Fruit fly (Drosophila melanogaster) whole organism, prepupa: Measurements from ENCODE around the gene Mst57Da.

Experiments used
- Blimp-1 ChIP-seq: fragments of 200-800 bp; sonication (Bioruptor generic); optimal IDR thresholded peaks from 3 replicates; lab custom pipeline; 2017; ENCODE audit warnings: missing biosample characterization, missing genetic modification characterization, mild to moderate bottlenecking, moderate library complexity, missing genetic modification reagents
- CG10631 ChIP-seq: fragments of 200-800 bp; sonication (Bioruptor generic); optimal IDR thresholded peaks from 2 replicates; lab custom pipeline; 2016; ENCODE audit warnings: missing biosample characterization, missing genetic modification characterization
- CG10669 ChIP-seq: fragments of 200-800 bp; sonication (Bioruptor generic); optimal IDR thresholded peaks from 3 replicates; lab custom pipeline; 2018; ENCODE audit warnings: missing biosample characterization, mild to moderate bottlenecking, missing genetic modification characterization, moderate library complexity
- CG11294 ChIP-seq: fragments of 200-800 bp; sonication (Bioruptor generic); IDR thresholded peaks from 2 replicates; pipeline ENCODE4 v1.3.6; 2022; ENCODE audit warnings: missing biosample characterization, missing genetic modification characterization
- CG11762 ChIP-seq: fragments of 200-800 bp; sonication (Bioruptor generic); optimal IDR thresholded peaks from 3 replicates; lab custom pipeline; 2016; ENCODE audit warnings: missing biosample characterization, missing genetic modification characterization; ENCODE audit not compliant: insufficient read depth
- CG11902 ChIP-seq: fragments of 200-800 bp; sonication (Bioruptor generic); optimal IDR thresholded peaks from 3 replicates; lab custom pipeline; 2016; ENCODE audit warnings: missing biosample characterization, missing genetic modification characterization
- CG15336 ChIP-seq: fragments of 200-800 bp; sonication (Bioruptor generic); IDR thresholded peaks from 2 replicates; pipeline ENCODE4 v1.3.6; 2022; ENCODE audit warnings: missing biosample characterization, missing genetic modification characterization
- CG1621 ChIP-seq: fragments of 200-800 bp; sonication (Bioruptor generic); optimal IDR thresholded peaks from 3 replicates; lab custom pipeline; 2018; ENCODE audit warnings: missing biosample characterization, mild to moderate bottlenecking, missing genetic modification characterization
- CG16779 ChIP-seq: fragments of 200-800 bp; sonication (Bioruptor generic); optimal IDR thresholded peaks from 3 replicates; lab custom pipeline; 2017; ENCODE audit warnings: missing biosample characterization, mild to moderate bottlenecking, missing genetic modification characterization
- CG3032 ChIP-seq: fragments of 200-800 bp; optimal IDR thresholded peaks from 2 replicates; lab custom pipeline; 2019; ENCODE audit warnings: missing biosample characterization, mild to moderate bottlenecking, missing genetic modification characterization, moderate library complexity
- CG31627 ChIP-seq: fragments of 200-800 bp; sonication (Bioruptor generic); optimal IDR thresholded peaks from 3 replicates; lab custom pipeline; 2016; ENCODE audit warnings: missing biosample characterization, missing genetic modification characterization
- CG32006 ChIP-seq: fragments of 200-800 bp; sonication (Bioruptor generic); optimal IDR thresholded peaks from 3 replicates; lab custom pipeline; 2017; ENCODE audit warnings: missing biosample characterization, mild to moderate bottlenecking, missing genetic modification characterization
- CG34406 ChIP-seq: fragments of 200-800 bp; sonication (Bioruptor generic); optimal IDR thresholded peaks from 3 replicates; lab custom pipeline; 2016; ENCODE audit warnings: missing biosample characterization, missing genetic modification characterization
- CG3919 ChIP-seq: fragments of 200-800 bp; sonication (Bioruptor generic); optimal IDR thresholded peaks from 3 replicates; lab custom pipeline; 2016; ENCODE audit warnings: missing biosample characterization, missing genetic modification characterization
- CG4318 ChIP-seq: fragments of 200-800 bp; sonication (Bioruptor generic); optimal IDR thresholded peaks from 3 replicates; lab custom pipeline; 2017; ENCODE audit warnings: missing biosample characterization, mild to moderate bottlenecking, missing genetic modification characterization
- CG6163 ChIP-seq: fragments of 200-800 bp; sonication (Bioruptor generic); IDR thresholded peaks from 3 replicates; pipeline ENCODE4 v1.3.6; 2022; ENCODE audit warnings: missing biosample characterization, missing genetic modification characterization
- CG6276 ChIP-seq: fragments of 200-800 bp; sonication (Bioruptor generic); optimal IDR thresholded peaks from 2 replicates; lab custom pipeline; 2017; ENCODE audit warnings: missing biosample characterization, mild to moderate bottlenecking, missing genetic modification characterization
- CG6792 ChIP-seq: fragments of 200-800 bp; sonication (Bioruptor generic); optimal IDR thresholded peaks from 3 replicates; lab custom pipeline; 2016; ENCODE audit warnings: missing biosample characterization, missing genetic modification characterization
- CG6854 ChIP-seq: fragments of 200-800 bp; sonication (Bioruptor generic); optimal IDR thresholded peaks from 2 replicates; lab custom pipeline; 2017; ENCODE audit warnings: missing biosample characterization, mild to moderate bottlenecking, missing genetic modification characterization
- CG7368 ChIP-seq: fragments of 200-800 bp; sonication (Bioruptor generic); optimal IDR thresholded peaks from 3 replicates; lab custom pipeline; 2016; ENCODE audit warnings: missing biosample characterization, missing genetic modification characterization
- CG8119 ChIP-seq: fragments of 200-800 bp; sonication (Bioruptor generic); IDR thresholded peaks from 3 replicates; pipeline ENCODE4 v1.3.6; 2022; ENCODE audit warnings: missing biosample characterization, missing genetic modification characterization
- CG8319 ChIP-seq: fragments of 200-800 bp; sonication (Bioruptor generic); optimal IDR thresholded peaks from 3 replicates; lab custom pipeline; 2016; ENCODE audit warnings: missing biosample characterization, missing genetic modification characterization
- CG8632 ChIP-seq: fragments of 200-800 bp; sonication (Bioruptor generic); optimal IDR thresholded peaks from 3 replicates; lab custom pipeline; 2016; ENCODE audit warnings: missing biosample characterization, missing genetic modification characterization
- CG9139 ChIP-seq: fragments of 200-800 bp; sonication (Bioruptor generic); optimal IDR thresholded peaks from 3 replicates; lab custom pipeline; 2017; ENCODE audit warnings: missing biosample characterization, mild to moderate bottlenecking, missing genetic modification characterization
- Eip78C ChIP-seq: fragments of 200-800 bp; sonication (Bioruptor generic); peaks from one replicate; lab custom pipeline; 2016; ENCODE audit warnings: missing biosample characterization, missing genetic modification characterization
- Eip93F ChIP-seq: fragments of 200-800 bp; sonication (Bioruptor generic); optimal IDR thresholded peaks from 2 replicates; lab custom pipeline; 2016; ENCODE audit warnings: missing biosample characterization, mild to moderate bottlenecking, missing genetic modification characterization
- Ets96B ChIP-seq: fragments of 200-800 bp; optimal IDR thresholded peaks from 2 replicates; lab custom pipeline; 2019; ENCODE audit warnings: missing biosample characterization, mild to moderate bottlenecking, missing genetic modification characterization, moderate library complexity
- Gug ChIP-seq: fragments of 200-800 bp; sonication (Bioruptor generic); IDR thresholded peaks from 2 replicates; pipeline ENCODE4 v1.3.6; 2022; ENCODE audit warnings: missing biosample characterization, missing genetic modification characterization
- Hr38 ChIP-seq: sonication (Bioruptor generic); optimal IDR thresholded peaks from 2 replicates; lab custom pipeline; 2016; ENCODE audit warnings: missing biosample characterization, missing genetic modification characterization
- Hr39 ChIP-seq: fragments of 200-800 bp; sonication (Bioruptor generic); optimal IDR thresholded peaks from 2 replicates; lab custom pipeline; 2016; ENCODE audit warnings: missing biosample characterization, missing genetic modification characterization
- Hr4 ChIP-seq: fragments of 200-800 bp; sonication (Bioruptor generic); optimal IDR thresholded peaks from 3 replicates; lab custom pipeline; 2016; ENCODE audit warnings: missing biosample characterization, missing genetic modification characterization
- Lpt ChIP-seq: fragments of 200-800 bp; sonication (Bioruptor generic); optimal IDR thresholded peaks from 3 replicates; lab custom pipeline; 2016; ENCODE audit warnings: missing biosample characterization, missing genetic modification characterization
- Met ChIP-seq: fragments of 200-800 bp; sonication (Bioruptor generic); optimal IDR thresholded peaks from 3 replicates; lab custom pipeline; 2016; ENCODE audit warnings: missing biosample characterization, missing genetic modification characterization
- OdsH ChIP-seq: fragments of 200-800 bp; sonication (Bioruptor generic); optimal IDR thresholded peaks from 3 replicates; lab custom pipeline; 2016; ENCODE audit warnings: missing biosample characterization, missing genetic modification characterization
- Smox ChIP-seq: fragments of 200-800 bp; sonication (Bioruptor generic); optimal IDR thresholded peaks from 3 replicates; lab custom pipeline; 2016; ENCODE audit warnings: missing biosample characterization, missing genetic modification characterization
- Sox14 ChIP-seq: fragments of 200-800 bp; sonication (Bioruptor generic); optimal IDR thresholded peaks from 3 replicates; lab custom pipeline; 2016; ENCODE audit warnings: missing biosample characterization, missing genetic modification characterization
- Sox15 ChIP-seq: fragments of 200-800 bp; sonication (Bioruptor generic); optimal IDR thresholded peaks from 3 replicates; lab custom pipeline; 2016; ENCODE audit warnings: missing biosample characterization, missing genetic modification characterization
- achi ChIP-seq: fragments of 200-800 bp; sonication (Bioruptor generic); optimal IDR thresholded peaks from 3 replicates; lab custom pipeline; 2016; ENCODE audit warnings: missing biosample characterization, missing genetic modification characterization
- acj6 ChIP-seq: fragments of 200-800 bp; sonication (Bioruptor generic); optimal IDR thresholded peaks from 3 replicates; lab custom pipeline; 2016; ENCODE audit warnings: missing biosample characterization, missing genetic modification characterization
- dsx ChIP-seq: fragments of 200-800 bp; optimal IDR thresholded peaks from 3 replicates; lab custom pipeline; 2019; ENCODE audit warnings: missing biosample characterization, mild to moderate bottlenecking, missing genetic modification characterization, moderate library complexity; ENCODE audit not compliant: poor library complexity, severe bottlenecking
- eg ChIP-seq: fragments of 200-800 bp; sonication (Bioruptor generic); IDR thresholded peaks from 3 replicates; pipeline ENCODE4 v1.3.6; 2022; ENCODE audit warnings: missing biosample characterization, missing genetic modification characterization
- esn ChIP-seq: fragments of 200-800 bp; sonication (Bioruptor generic); optimal IDR thresholded peaks from 2 replicates; lab custom pipeline; 2016; ENCODE audit warnings: missing biosample characterization, mild to moderate bottlenecking, missing genetic modification characterization, moderate library complexity
- fd85E ChIP-seq: fragments of 200-800 bp; sonication (Bioruptor generic); optimal IDR thresholded peaks from 3 replicates; lab custom pipeline; 2016; ENCODE audit warnings: missing biosample characterization, missing genetic modification characterization
- fkh ChIP-seq: fragments of 200-800 bp; sonication (Bioruptor generic); optimal IDR thresholded peaks from 3 replicates; lab custom pipeline; 2017; ENCODE audit warnings: missing biosample characterization, mild to moderate bottlenecking, missing genetic modification characterization, moderate library complexity
- lz ChIP-seq: fragments of 200-800 bp; sonication (Bioruptor generic); optimal IDR thresholded peaks from 3 replicates; lab custom pipeline; 2016; ENCODE audit warnings: missing biosample characterization, missing genetic modification characterization
- net ChIP-seq: fragments of 200-800 bp; sonication (Bioruptor generic); optimal IDR thresholded peaks from 3 replicates; lab custom pipeline; 2016; ENCODE audit warnings: missing biosample characterization, missing genetic modification characterization
- pdm3 ChIP-seq: fragments of 200-800 bp; sonication (Bioruptor generic); optimal IDR thresholded peaks from 3 replicates; lab custom pipeline; 2016; ENCODE audit warnings: missing biosample characterization, missing genetic modification characterization
- salr ChIP-seq, 2 experiments: fragments of 200-800 bp; sonication (Bioruptor generic); optimal IDR thresholded peaks; 3 replicates each; lab custom pipeline; 2016 to 2018; ENCODE audit warnings: missing biosample characterization in 2 of 2, missing genetic modification characterization in 2 of 2, mild to moderate bottlenecking in 1 of 2
- ss ChIP-seq, 2 experiments: fragments of 200-800 bp; sonication (Bioruptor generic); optimal IDR thresholded peaks; 2 replicates in 1 of 2; 3 replicates in 1 of 2; lab custom pipeline; 2017 to 2018; ENCODE audit warnings: mild to moderate bottlenecking in 2 of 2, missing biosample characterization in 2 of 2, missing genetic modification characterization in 2 of 2, moderate library complexity in 1 of 2
- svp ChIP-seq: fragments of 200-800 bp; sonication (Bioruptor generic); peaks from one replicate; lab custom pipeline; 2016; ENCODE audit warnings: missing biosample characterization, missing genetic modification characterization
- topi ChIP-seq: fragments of 200-800 bp; sonication (Bioruptor generic); optimal IDR thresholded peaks from 3 replicates; lab custom pipeline; 2016; ENCODE audit warnings: missing biosample characterization, missing genetic modification characterization

Mst57Da gene

DNA sequence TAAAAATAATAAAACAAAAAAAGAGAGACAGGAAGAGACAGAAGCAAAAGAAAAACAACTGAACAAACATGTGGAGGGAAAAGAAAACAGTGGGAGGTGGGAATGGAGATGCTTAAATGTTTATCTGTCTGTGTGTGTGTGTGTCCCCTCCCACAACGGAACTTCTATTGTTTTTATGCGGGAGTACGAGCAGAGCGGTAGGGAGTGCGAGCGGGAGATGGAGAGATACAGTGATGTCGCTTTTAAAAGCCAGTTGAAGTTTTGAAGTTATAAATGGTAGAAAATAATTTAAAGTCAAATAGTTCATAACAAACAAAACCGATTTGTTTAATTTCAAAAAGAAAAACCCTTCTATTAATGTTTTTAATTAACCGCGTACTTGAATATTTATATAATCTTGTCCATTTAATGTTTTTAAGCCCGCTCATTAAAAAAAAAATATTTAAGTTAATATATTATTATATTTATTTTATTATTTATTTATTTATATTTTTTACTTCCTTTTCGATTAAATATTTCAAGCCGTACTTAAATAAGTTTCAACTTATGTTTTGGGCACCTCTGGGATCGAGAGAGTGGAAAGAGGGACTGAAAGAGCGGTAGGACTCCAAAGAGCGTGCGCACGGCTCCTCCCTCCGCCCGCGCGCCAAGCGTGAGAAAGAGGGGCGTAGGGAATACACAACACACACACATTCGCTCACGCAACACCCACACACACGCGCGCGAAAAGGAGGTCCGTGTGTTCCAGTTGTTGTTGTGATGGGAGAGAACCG, 48.7 kb upstream of the Mst57Da start:
- peak; percentile 52 for TF ChIP-seq Lpt
- TF ChIP-seq Smox (GFP tag; lab: Kevin White, UChicago), result peak; percentile 3
- TF ChIP-seq Ets96B, result peak; percentile 53
- peak; percentile 35 for TF ChIP-seq Met (GFP tag; lab: Kevin White, UChicago)
- peak; percentile 43 for TF ChIP-seq CG3919 (GFP tag; lab: Kevin White, UChicago)
- TF ChIP-seq dsx (GFP tag; lab: Kevin White, UChicago), result peak; percentile 9
- peak; percentile 63 for TF ChIP-seq achi (GFP tag; lab: Kevin White, UChicago)
- TF ChIP-seq CG31627, result peak; percentile 39
- no peak for TF ChIP-seq CG16779 (tag; lab: Kevin White, UChicago)
- peak; percentile 82 for TF ChIP-seq CG32006 (GFP tag; lab: Kevin White, UChicago)
- TF ChIP-seq OdsH (GFP tag; lab: Kevin White, UChicago), result peak; percentile 41
- TF ChIP-seq CG1621 (tag; lab: Kevin White, UChicago), result no peak
- TF ChIP-seq CG8319, result no peak
- no peak for TF ChIP-seq Hr38
- TF ChIP-seq CG15336 (GFP tag; lab: Robert Waterston, UW), result peak; percentile 70
- TF ChIP-seq CG6276, result peak; percentile 21
- TF ChIP-seq CG11294 (GFP tag; lab: Robert Waterston, UW), result no peak
- peak; percentile 50 for TF ChIP-seq topi (GFP tag; lab: Kevin White, UChicago)
- peak; percentile 47 for TF ChIP-seq Hr4 (GFP tag; lab: Kevin White, UChicago)
- TF ChIP-seq fkh (GFP tag; lab: Kevin White, UChicago), result peak; percentile 71
- TF ChIP-seq Eip78C (GFP tag; lab: Kevin White, UChicago), result peak; percentile 76
- peak; percentile 11; the same call in 1 of the 2 replicates for TF ChIP-seq Gug (GFP tag; lab: Robert Waterston, UW)
- no peak for TF ChIP-seq Sox15 (GFP tag; lab: Kevin White, UChicago)
- TF ChIP-seq Hr39, result peak; percentile 28
- TF ChIP-seq pdm3 (GFP tag; lab: Kevin White, UChicago), result peak; percentile 15
- TF ChIP-seq CG6163 (GFP tag; lab: Robert Waterston, UW), result peak; percentile 18; the same call in 1 of the 3 replicates
- TF ChIP-seq Blimp-1 (GFP tag; lab: Kevin White, UChicago), result peak; percentile 14
- no peak for TF ChIP-seq CG9139 (GFP tag; lab: Kevin White, UChicago)
- peak; percentile 28 for TF ChIP-seq CG10669 (GFP tag; lab: Kevin White, UChicago)
- TF ChIP-seq lz (GFP tag; lab: Kevin White, UChicago), result peak; percentile 34
- TF ChIP-seq ss (GFP tag; optimal IDR thresholded peaks at IDR 0.05; lab: Kevin White, UChicago), result peak; percentile 9 to 50
- peak in 1 of 2 experiments; percentile 55 for TF ChIP-seq salr (GFP tag; optimal IDR thresholded peaks at IDR 0.05; lab: Kevin White, UChicago)
- TF ChIP-seq CG6854 (GFP tag; lab: Kevin White, UChicago), result no peak
- peak; percentile 64 for TF ChIP-seq CG34406
- no peak for TF ChIP-seq CG11902 (GFP tag; lab: Kevin White, UChicago)
- TF ChIP-seq Sox14, result no peak
- no peak for TF ChIP-seq eg (GFP tag; lab: Robert Waterston, UW)
- TF ChIP-seq CG3032 (tag; lab: Kevin White, UChicago), result peak; percentile 52
- peak; percentile 66 for TF ChIP-seq CG10631 (GFP tag; lab: Kevin White, UChicago)
- no peak for TF ChIP-seq fd85E (GFP tag; lab: Kevin White, UChicago)
- TF ChIP-seq CG7368, result peak; percentile 24
- peak; percentile 53 for TF ChIP-seq esn
- peak; percentile 55 for TF ChIP-seq svp (GFP tag; lab: Kevin White, UChicago)
- TF ChIP-seq acj6 (GFP tag; lab: Kevin White, UChicago), result peak; percentile 24
- TF ChIP-seq Eip93F (GFP tag; lab: Kevin White, UChicago), result no peak
- TF ChIP-seq net (GFP tag; lab: Kevin White, UChicago), result peak; percentile 52
- peak; percentile 62 for TF ChIP-seq CG6792 (GFP tag; lab: Kevin White, UChicago)
- TF ChIP-seq CG11762 (GFP tag; lab: Kevin White, UChicago), result peak; percentile 22
- peak; percentile 57 for TF ChIP-seq CG8632
- TF ChIP-seq CG4318, result peak; percentile 42
- peak; percentile 70 for TF ChIP-seq CG8119 (GFP tag; lab: Robert Waterston, UW)
